Worm (Caenorhabditis elegans) whole organism, young adult: ENCODE data around the gene gcc-2.

Source experiments
- B0261.1 ChIP-seq: sonication (generic microtip); optimal IDR thresholded peaks from 2 replicates; lab custom pipeline; 2016; ENCODE audit warnings: mild to moderate bottlenecking, missing genetic modification characterization, moderate library complexity, missing compliant biosample characterization
- B0336.3 ChIP-seq: fragments of 200-800 bp; sonication (Bioruptor generic); IDR thresholded peaks from 2 replicates; pipeline ENCODE4 v1.3.6; 2022; ENCODE audit warnings: missing genetic modification characterization, missing compliant biosample characterization
- F57A8.1 ChIP-seq: fragments of 200-800 bp; sonication (Bioruptor generic); optimal IDR thresholded peaks from 2 replicates; lab custom pipeline; 2018; ENCODE audit warnings: mild to moderate bottlenecking, missing genetic modification characterization, moderate library complexity, missing compliant biosample characterization
- Y53F4B.3 ChIP-seq: fragments of 200-800 bp; sonication (Bioruptor generic); IDR thresholded peaks from 2 replicates; pipeline ENCODE4 v1.3.6; 2022; ENCODE audit warnings: missing genetic modification reagents, missing genetic modification characterization, missing compliant biosample characterization
- Y67H2A.10 ChIP-seq: fragments of 200-800 bp; sonication (Bioruptor generic); conservative IDR thresholded peaks from 2 replicates; pipeline ENCODE4 v1.3.6; 2022; ENCODE audit warnings: missing genetic modification reagents, missing genetic modification characterization, missing compliant biosample characterization
- cebp-2 ChIP-seq: fragments of 200-800 bp; sonication (Bioruptor generic); IDR thresholded peaks from 2 replicates; pipeline ENCODE4 v1.3.6; 2022; ENCODE audit warnings: missing genetic modification characterization, missing compliant biosample characterization
- ceh-100 ChIP-seq: fragments of 200-800 bp; sonication (Bioruptor generic); IDR thresholded peaks from 2 replicates; pipeline ENCODE4 v1.3.6; 2022; ENCODE audit warnings: missing genetic modification reagents, missing genetic modification characterization, missing compliant biosample characterization
- chd-7 ChIP-seq: sonication (generic microtip); optimal IDR thresholded peaks from 2 replicates; lab custom pipeline; 2016; ENCODE audit warnings: mild to moderate bottlenecking, missing genetic modification characterization, moderate library complexity, missing compliant biosample characterization
- dpl-1 ChIP-seq: fragments of 150-350 bp; optimal IDR thresholded peaks from 2 replicates; lab custom pipeline; 2014; ENCODE audit warnings: missing biosample characterization, missing genetic modification reagents, missing genetic modification characterization
- egrh-3 ChIP-seq: fragments of 200-800 bp; sonication (Bioruptor generic); IDR thresholded peaks from 2 replicates; pipeline ENCODE4 v1.3.6; 2022; ENCODE audit warnings: missing genetic modification reagents, missing genetic modification characterization, missing compliant biosample characterization
- ekl-4 ChIP-seq: fragments of 200-800 bp; sonication (Bioruptor generic); IDR thresholded peaks from 2 replicates; pipeline ENCODE4 v1.3.6; 2022; ENCODE audit warnings: missing genetic modification reagents, missing genetic modification characterization, missing compliant biosample characterization
- gei-17 ChIP-seq: fragments of 200-800 bp; sonication (Bioruptor generic); optimal IDR thresholded peaks from 2 replicates; lab custom pipeline; 2018; ENCODE audit warnings: mild to moderate bottlenecking, missing genetic modification characterization, missing compliant biosample characterization
- hlh-12 ChIP-seq: sonication (generic microtip); optimal IDR thresholded peaks from 2 replicates; lab custom pipeline; 2016; ENCODE audit warnings: missing genetic modification characterization, missing compliant biosample characterization
- hsf-1 ChIP-seq: fragments of 200-800 bp; sonication (Bioruptor generic); IDR thresholded peaks from 2 replicates; pipeline ENCODE4 v1.3.6; 2022; ENCODE audit warnings: missing genetic modification reagents, missing genetic modification characterization, missing compliant biosample characterization
- let-526 ChIP-seq: fragments of 200-800 bp; sonication (Bioruptor generic); IDR thresholded peaks from 2 replicates; pipeline ENCODE4 v1.3.6; 2022; ENCODE audit warnings: missing genetic modification reagents, missing genetic modification characterization, missing compliant biosample characterization
- let-607 ChIP-seq, 2 experiments: fragments of 200-800 bp in 1 of 2; sonication (Bioruptor generic) in 1 of 2; sonication (generic microtip) in 1 of 2; optimal IDR thresholded peaks; 2 replicates each; lab custom pipeline; 2016 to 2018; ENCODE audit warnings: mild to moderate bottlenecking in 2 of 2, missing compliant biosample characterization in 2 of 2, missing genetic modification characterization in 2 of 2, moderate library complexity in 2 of 2, missing genotype in 1 of 2
- lin-35 ChIP-seq, 3 experiments: fragments of 150-350 bp in 2 of 3; sonication (generic microtip) in 1 of 3; optimal IDR thresholded peaks; 2 replicates each; lab custom pipeline; 2014 to 2018; ENCODE audit warnings: missing biosample characterization in 3 of 3, missing genetic modification characterization in 3 of 3, missing genetic modification reagents in 3 of 3
- lin-40 ChIP-seq: sonication (generic microtip); optimal IDR thresholded peaks from 2 replicates; lab custom pipeline; 2016; ENCODE audit warnings: missing genetic modification characterization, mild to moderate bottlenecking, missing compliant biosample characterization, missing genotype, missing genetic modification reagents
- madf-3 ChIP-seq: fragments of 200-800 bp; sonication (Bioruptor generic); IDR thresholded peaks from 2 replicates; pipeline ENCODE4 v1.3.6; 2022; ENCODE audit warnings: missing genetic modification reagents, missing genetic modification characterization, missing compliant biosample characterization
- madf-8 ChIP-seq: fragments of 200-800 bp; sonication (Bioruptor generic); conservative IDR thresholded peaks from 2 replicates; pipeline ENCODE4 v1.3.6; 2022; ENCODE audit warnings: missing genetic modification reagents, missing genetic modification characterization, missing compliant biosample characterization
- mcd-1 ChIP-seq: fragments of 200-800 bp; sonication (Bioruptor generic); IDR thresholded peaks from 2 replicates; pipeline ENCODE4 v1.3.6; 2022; ENCODE audit warnings: missing genetic modification reagents, missing genetic modification characterization, missing compliant biosample characterization
- mel-28 ChIP-seq: sonication (generic microtip); optimal IDR thresholded peaks from 2 replicates; lab custom pipeline; 2016; ENCODE audit warnings: borderline replicate concordance, mild to moderate bottlenecking, missing genetic modification characterization, missing compliant biosample characterization
- mes-4 ChIP-seq: sonication (generic microtip); optimal IDR thresholded peaks from 2 replicates; lab custom pipeline; 2016; ENCODE audit warnings: missing genotype, missing genetic modification characterization, missing compliant biosample characterization
- nfya-1 ChIP-seq: sonication (generic microtip); optimal IDR thresholded peaks from 2 replicates; lab custom pipeline; 2017; ENCODE audit warnings: antibody characterized with exemption, missing compliant biosample characterization, missing genetic modification characterization, borderline replicate concordance; ENCODE audit not compliant: insufficient read depth
- nhr-80 ChIP-seq: sonication (generic microtip); optimal IDR thresholded peaks from 2 replicates; lab custom pipeline; 2016; ENCODE audit warnings: missing genetic modification characterization, missing compliant biosample characterization
- nhr-90 ChIP-seq: sonication (generic microtip); optimal IDR thresholded peaks from 2 replicates; lab custom pipeline; 2016; ENCODE audit warnings: missing genotype, mild to moderate bottlenecking, missing genetic modification characterization, missing compliant biosample characterization
- repo-1 ChIP-seq: sonication (generic microtip); optimal IDR thresholded peaks from 2 replicates; lab custom pipeline; 2017; ENCODE audit warnings: mild to moderate bottlenecking, missing genetic modification characterization, missing compliant biosample characterization
- snpc-1.3 ChIP-seq: sonication (generic microtip); optimal IDR thresholded peaks from 2 replicates; lab custom pipeline; 2017; ENCODE audit warnings: missing genetic modification characterization, mild to moderate bottlenecking, missing compliant biosample characterization, antibody characterized with exemption, moderate library complexity, missing genotype, missing genetic modification reagents; ENCODE audit not compliant: insufficient read depth
- unc-62 ChIP-seq: fragments of 150-350 bp; optimal IDR thresholded peaks from 2 replicates; lab custom pipeline; 2014; ENCODE audit warnings: missing biosample characterization, missing genetic modification reagents, missing genetic modification characterization
- zfh-2 ChIP-seq: fragments of 200-800 bp; sonication (Bioruptor generic); conservative IDR thresholded peaks from 2 replicates; pipeline ENCODE4 v1.3.6; 2022; ENCODE audit warnings: missing genetic modification reagents, missing genetic modification characterization, missing compliant biosample characterization
- ztf-18 ChIP-seq: sonication (generic microtip); optimal IDR thresholded peaks from 2 replicates; lab custom pipeline; 2016; ENCODE audit warnings: missing genotype, mild to moderate bottlenecking, missing genetic modification characterization, missing compliant biosample characterization

gcc-2 gene

ce11 chrIII:9793592-9794417, 31.9 kb upstream of the gcc-2 start, which contains the start of the genes R10E11.9 and mcm-6 (continued):
- TF ChIP-seq mcd-1 (GFP tag; lab: Robert Waterston, UW) (peak; percentile 13; the same call in 1 of the 2 replicates), dpl-1 (GFP tag; lab: Kevin White, UChicago) (peak; percentile 66), hsf-1 (no peak)
- TF ChIP-seq, all 124 proteins: peak for 22

DNA sequence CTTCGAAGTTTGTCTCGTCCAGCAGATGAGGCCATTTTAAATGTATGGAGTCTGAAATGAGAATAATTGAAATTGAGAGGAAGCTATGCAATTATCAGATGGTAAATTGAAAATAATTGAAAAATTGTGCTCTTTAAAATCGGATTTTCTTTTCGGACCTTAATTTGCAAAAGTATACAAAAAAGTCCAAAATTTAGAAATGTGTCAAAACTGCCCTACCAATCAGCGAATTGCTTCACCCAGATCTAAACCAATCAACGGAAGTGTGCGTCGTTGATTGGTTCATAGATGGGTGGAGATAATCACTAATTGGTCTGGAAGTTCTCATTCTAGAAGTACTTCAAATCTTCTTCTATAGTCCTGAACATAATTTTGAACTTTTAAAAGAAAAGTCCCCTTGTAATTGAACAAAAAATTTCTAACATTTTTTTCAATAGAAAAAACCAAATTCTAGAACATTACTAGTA, 27.7 kb upstream of the gcc-2 start, which contains the start of gene R10E11.5:
Gene R10E11.5 (minus strand): TSS at position 51 of the 467 bp plus-strand sequence.
- no peak for TF ChIP-seq let-607 (tag; optimal IDR thresholded peaks at IDR 0.05; lab: Kevin White, UChicago)
- no peak for TF ChIP-seq ekl-4 (GFP tag; lab: Robert Waterston, UW)
- no peak for TF ChIP-seq Y67H2A.10 (GFP tag; lab: Robert Waterston, UW)
- no peak for TF ChIP-seq nfya-1 (tag; lab: Kevin White, UChicago)
- no peak for TF ChIP-seq cebp-2 (GFP tag; lab: Robert Waterston, UW)

DNA sequence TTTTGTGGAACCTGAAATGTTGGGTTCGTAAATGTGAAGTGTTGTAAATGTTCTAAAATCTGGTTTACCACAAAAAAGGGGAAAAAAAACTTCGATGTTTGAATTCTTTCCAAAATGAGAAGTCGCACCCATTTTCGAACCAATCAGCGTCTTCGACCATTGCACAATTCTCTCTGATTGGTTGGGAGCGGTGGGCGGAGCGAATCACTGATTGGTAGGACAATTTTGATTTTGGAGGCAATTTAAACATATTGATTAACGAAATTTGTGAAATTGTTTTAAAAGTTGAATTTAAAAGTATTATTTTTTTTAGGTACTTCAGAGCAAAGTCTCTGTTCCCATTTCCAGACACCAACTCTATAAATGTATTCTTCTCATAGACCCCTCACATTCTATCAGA, 27.1 kb upstream of the gcc-2 start:
- TF ChIP-seq gei-17 (GFP tag; lab: Kevin White, UChicago) (no peak), chd-7 (no peak), repo-1 (tag; lab: Kevin White, UChicago) (no peak), Y53F4B.3 (no peak), madf-3 (GFP tag; lab: Robert Waterston, UW) (no peak), let-526 (no peak), lin-35 (GFP tag; optimal IDR thresholded peaks at IDR 0.05; lab: Kevin White, UChicago) (no peak), mel-28 (tag; lab: Kevin White, UChicago) (no peak), hlh-12 (tag; lab: Kevin White, UChicago) (no peak), madf-8 (GFP tag; lab: Robert Waterston, UW) (no peak), ceh-100 (no peak), nhr-90 (tag; lab: Kevin White, UChicago) (no peak), lin-40 (tag; lab: Kevin White, UChicago) (no peak), egrh-3 (GFP tag; lab: Robert Waterston, UW) (no peak), F57A8.1 (GFP tag; lab: Kevin White, UChicago) (no peak), mes-4 (tag; lab: Kevin White, UChicago) (no peak), zfh-2 (GFP tag; lab: Robert Waterston, UW) (no peak), B0261.1 (tag; lab: Kevin White, UChicago) (no peak), ztf-18 (tag; lab: Kevin White, UChicago) (no peak)

DNA sequence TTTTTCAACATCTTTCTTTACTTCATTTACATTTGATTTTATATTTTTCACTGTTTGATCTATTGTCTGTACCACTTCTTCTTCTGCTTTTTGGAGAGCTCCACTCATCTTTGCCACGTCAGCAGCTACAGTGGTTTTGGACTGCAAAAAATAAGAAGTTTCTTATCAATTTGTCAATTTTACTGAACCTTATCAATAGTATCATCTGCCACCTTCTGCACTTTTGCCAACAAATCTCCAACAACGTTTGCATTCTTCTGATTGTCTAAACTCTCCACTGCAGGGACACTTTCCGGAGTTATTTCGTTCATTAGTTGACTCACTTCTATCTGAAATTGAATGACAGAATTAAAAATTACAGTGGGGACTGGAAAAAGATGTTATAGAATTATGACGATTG, 24.8 kb upstream of the gcc-2 start:
- no peak for TF ChIP-seq B0336.3 (GFP tag; lab: Robert Waterston, UW)
- TF ChIP-seq mcd-1 (GFP tag; lab: Robert Waterston, UW), result no peak
- no peak for TF ChIP-seq snpc-1.3 (tag; lab: Kevin White, UChicago)
- TF ChIP-seq let-607 (tag; optimal IDR thresholded peaks at IDR 0.05; lab: Kevin White, UChicago), result peak; percentile 97 to 98
- no peak for TF ChIP-seq unc-62 (GFP tag; lab: Kevin White, UChicago)
- peak; percentile 93 for TF ChIP-seq nhr-80 (tag; lab: Kevin White, UChicago)
